Fruit fly (Drosophila melanogaster) whole organism, wandering third instar larva: Measurements from ENCODE around the gene CG18858.

ENCODE experiments used
- Abd-B ChIP-seq: fragments of >200 bp; optimal IDR thresholded peaks from 2 replicates; lab custom pipeline; 2017; ENCODE audit warnings: missing biosample characterization, missing genetic modification characterization
- CG32264 ChIP-seq: fragments of 200-800 bp; sonication (Bioruptor generic); optimal IDR thresholded peaks from 2 replicates; lab custom pipeline; 2016; ENCODE audit warnings: missing biosample characterization, missing genetic modification characterization
- CG9705 ChIP-seq: fragments of 200-800 bp; sonication (Bioruptor generic); optimal IDR thresholded peaks from 2 replicates; lab custom pipeline; 2018; ENCODE audit warnings: missing biosample characterization, mild to moderate bottlenecking, missing genetic modification characterization
- CrebA ChIP-seq: fragments of 200-800 bp; sonication (Bioruptor generic); optimal IDR thresholded peaks from 2 replicates; lab custom pipeline; 2016; ENCODE audit warnings: missing biosample characterization, mild to moderate bottlenecking, missing genetic modification characterization, borderline replicate concordance
- Dfd ChIP-seq: fragments of >200 bp; optimal IDR thresholded peaks from 2 replicates; lab custom pipeline; 2017; ENCODE audit warnings: missing biosample characterization, missing genetic modification characterization
- Dif ChIP-seq: fragments of 200-275, 200-300 bp; sonication (Bioruptor generic); optimal IDR thresholded peaks from 2 replicates; lab custom pipeline; 2018; ENCODE audit warnings: missing biosample characterization, missing genetic modification characterization; ENCODE audit not compliant: partially characterized antibody
- GATAd ChIP-seq: sonication (Bioruptor generic); optimal IDR thresholded peaks from 2 replicates; lab custom pipeline; 2016; ENCODE audit warnings: missing biosample characterization, missing genetic modification characterization
- HLH106 ChIP-seq: fragments of 200-800 bp; optimal IDR thresholded peaks from 3 replicates; lab custom pipeline; 2019; ENCODE audit warnings: missing biosample characterization, mild to moderate bottlenecking, missing genetic modification characterization, moderate library complexity
- Hnf4 ChIP-seq: fragments of 200-800 bp; sonication (Bioruptor generic); optimal IDR thresholded peaks from 2 replicates; lab custom pipeline; 2016; ENCODE audit warnings: missing biosample characterization, mild to moderate bottlenecking, missing genetic modification characterization
- Hr78 ChIP-seq: fragments of >200 bp; optimal IDR thresholded peaks from 2 replicates; lab custom pipeline; 2017; ENCODE audit warnings: missing biosample characterization, missing genetic modification characterization
- Hr83 ChIP-seq: fragments of 200-300 bp; sonication (Bioruptor generic); optimal IDR thresholded peaks from 2 replicates; lab custom pipeline; 2016; ENCODE audit warnings: missing biosample characterization, mild to moderate bottlenecking, missing genetic modification characterization, moderate library complexity; ENCODE audit not compliant: poor library complexity, severe bottlenecking
- Jra ChIP-seq: sonication (Bioruptor generic); optimal IDR thresholded peaks from 2 replicates; lab custom pipeline; 2016; ENCODE audit warnings: missing biosample characterization, missing genetic modification characterization
- Mio ChIP-seq: sonication (Bioruptor generic); optimal IDR thresholded peaks from 2 replicates; lab custom pipeline; 2016; ENCODE audit warnings: missing biosample characterization, missing genetic modification characterization
- Myc ChIP-seq: fragments of >200 bp; optimal IDR thresholded peaks from 2 replicates; lab custom pipeline; 2017
- N ChIP-seq: fragments of >200 bp; optimal IDR thresholded peaks from 2 replicates; lab custom pipeline; 2018; ENCODE audit warnings: missing biosample characterization, missing external identifiers, missing genetic modification characterization
- OdsH ChIP-seq: fragments of 200-800 bp; sonication (Bioruptor generic); optimal IDR thresholded peaks from 2 replicates; lab custom pipeline; 2016; ENCODE audit warnings: missing biosample characterization, mild to moderate bottlenecking, missing genetic modification characterization
- Rel ChIP-seq, 2 experiments: fragments of 200-800 bp; sonication (Bioruptor generic) in 1 of 2; optimal IDR thresholded peaks; 2 replicates in 1 of 2; 3 replicates in 1 of 2; lab custom pipeline; 2016 to 2019; ENCODE audit warnings: mild to moderate bottlenecking in 2 of 2, missing biosample characterization in 2 of 2, missing genetic modification characterization in 2 of 2, moderate library complexity in 1 of 2
- Sp1 ChIP-seq: fragments of 200-800 bp; sonication (Bioruptor generic); optimal IDR thresholded peaks from 3 replicates; lab custom pipeline; 2019; ENCODE audit warnings: missing biosample characterization, mild to moderate bottlenecking, missing genetic modification characterization, moderate library complexity
- Vsx2 ChIP-seq: fragments of 200-300, 225-300 bp; sonication (Bioruptor generic); optimal IDR thresholded peaks from 2 replicates; lab custom pipeline; 2018; ENCODE audit warnings: missing biosample characterization, missing genetic modification characterization; ENCODE audit not compliant: partially characterized antibody
- br ChIP-seq: fragments of 200-800 bp; sonication (Bioruptor generic); optimal IDR thresholded peaks from 2 replicates; lab custom pipeline; 2016; ENCODE audit warnings: missing biosample characterization, missing genetic modification characterization
- brk ChIP-seq: fragments of 200-800 bp; sonication (Bioruptor generic); optimal IDR thresholded peaks from 2 replicates; lab custom pipeline; 2016; ENCODE audit warnings: missing biosample characterization, mild to moderate bottlenecking, missing genetic modification characterization
- dl ChIP-seq, 2 experiments: fragments of 175-275, 200-275 bp in 1 of 2; fragments of 200-275 bp in 1 of 2; sonication (Bioruptor generic); optimal IDR thresholded peaks; lab custom pipeline; 2018; ENCODE audit warnings: mild to moderate bottlenecking in 2 of 2, missing biosample characterization in 2 of 2, missing genetic modification characterization in 2 of 2, moderate library complexity in 2 of 2; ENCODE audit not compliant: partially characterized antibody in 2 of 2, insufficient read depth in 1 of 2
- dmrt93B ChIP-seq: fragments of 200-800 bp; sonication (Bioruptor generic); optimal IDR thresholded peaks from 2 replicates; lab custom pipeline; 2018; ENCODE audit warnings: missing biosample characterization, mild to moderate bottlenecking, missing genetic modification characterization
- dsf ChIP-seq: sonication (Bioruptor generic); optimal IDR thresholded peaks from 2 replicates; lab custom pipeline; 2016; ENCODE audit warnings: missing biosample characterization, missing genetic modification characterization, borderline replicate concordance
- ey ChIP-seq: fragments of 200-800 bp; sonication (Bioruptor generic); optimal IDR thresholded peaks from 2 replicates; lab custom pipeline; 2016; ENCODE audit warnings: missing biosample characterization, missing genetic modification characterization
- foxo ChIP-seq, 2 experiments: fragments of 200-800 bp; sonication (Bioruptor generic); optimal IDR thresholded peaks; 2 replicates in 1 of 2; 3 replicates in 1 of 2; lab custom pipeline; 2016 to 2017; ENCODE audit warnings: missing biosample characterization in 2 of 2, missing genetic modification characterization in 2 of 2
- fru ChIP-seq: fragments of 200-800 bp; sonication (Bioruptor generic); optimal IDR thresholded peaks from 3 replicates; lab custom pipeline; 2016; ENCODE audit warnings: missing biosample characterization, mild to moderate bottlenecking, missing genetic modification characterization
- h ChIP-seq: fragments of 200-800 bp; sonication (Bioruptor generic); optimal IDR thresholded peaks from 3 replicates; lab custom pipeline; 2016; ENCODE audit warnings: missing biosample characterization, mild to moderate bottlenecking, missing genetic modification characterization
- jim ChIP-seq: fragments of 175-275, 200-325 bp; sonication (Bioruptor generic); optimal IDR thresholded peaks from 2 replicates; lab custom pipeline; 2016; ENCODE audit warnings: missing biosample characterization, mild to moderate bottlenecking, missing genetic modification characterization
- lola ChIP-seq: fragments of >200 bp; optimal IDR thresholded peaks from 2 replicates; lab custom pipeline; 2017; ENCODE audit warnings: missing biosample characterization, missing genetic modification characterization
- pan ChIP-seq: fragments of >200 bp; optimal IDR thresholded peaks from 2 replicates; lab custom pipeline; 2017
- psq ChIP-seq: fragments of 200-800 bp; sonication (Bioruptor generic); optimal IDR thresholded peaks from 3 replicates; lab custom pipeline; 2017; ENCODE audit warnings: missing biosample characterization, mild to moderate bottlenecking, missing genetic modification characterization, moderate library complexity
- rgr ChIP-seq: fragments of 200-800 bp; sonication (Bioruptor generic); optimal IDR thresholded peaks from 3 replicates; lab custom pipeline; 2016; ENCODE audit warnings: missing biosample characterization, mild to moderate bottlenecking, missing genetic modification characterization
- sage ChIP-seq: fragments of 200-800 bp; sonication (Bioruptor generic); optimal IDR thresholded peaks from 2 replicates; lab custom pipeline; 2016; ENCODE audit warnings: missing biosample characterization, mild to moderate bottlenecking, missing genetic modification characterization
- sv ChIP-seq: fragments of 200-800 bp; sonication (Bioruptor generic); optimal IDR thresholded peaks from 3 replicates; lab custom pipeline; 2016; ENCODE audit warnings: missing biosample characterization, missing genetic modification characterization
- tai ChIP-seq: sonication (Bioruptor generic); optimal IDR thresholded peaks from 2 replicates; lab custom pipeline; 2016; ENCODE audit warnings: missing biosample characterization, missing genetic modification characterization
- usp ChIP-seq: fragments of >200 bp; optimal IDR thresholded peaks from 2 replicates; lab custom pipeline; 2017; ENCODE audit warnings: missing biosample characterization, missing genetic modification characterization
- woc ChIP-seq: sonication (Bioruptor generic); optimal IDR thresholded peaks from 2 replicates; lab custom pipeline; 2016; ENCODE audit warnings: missing biosample characterization, mild to moderate bottlenecking, missing genetic modification characterization

The CG18858 gene

DNA sequence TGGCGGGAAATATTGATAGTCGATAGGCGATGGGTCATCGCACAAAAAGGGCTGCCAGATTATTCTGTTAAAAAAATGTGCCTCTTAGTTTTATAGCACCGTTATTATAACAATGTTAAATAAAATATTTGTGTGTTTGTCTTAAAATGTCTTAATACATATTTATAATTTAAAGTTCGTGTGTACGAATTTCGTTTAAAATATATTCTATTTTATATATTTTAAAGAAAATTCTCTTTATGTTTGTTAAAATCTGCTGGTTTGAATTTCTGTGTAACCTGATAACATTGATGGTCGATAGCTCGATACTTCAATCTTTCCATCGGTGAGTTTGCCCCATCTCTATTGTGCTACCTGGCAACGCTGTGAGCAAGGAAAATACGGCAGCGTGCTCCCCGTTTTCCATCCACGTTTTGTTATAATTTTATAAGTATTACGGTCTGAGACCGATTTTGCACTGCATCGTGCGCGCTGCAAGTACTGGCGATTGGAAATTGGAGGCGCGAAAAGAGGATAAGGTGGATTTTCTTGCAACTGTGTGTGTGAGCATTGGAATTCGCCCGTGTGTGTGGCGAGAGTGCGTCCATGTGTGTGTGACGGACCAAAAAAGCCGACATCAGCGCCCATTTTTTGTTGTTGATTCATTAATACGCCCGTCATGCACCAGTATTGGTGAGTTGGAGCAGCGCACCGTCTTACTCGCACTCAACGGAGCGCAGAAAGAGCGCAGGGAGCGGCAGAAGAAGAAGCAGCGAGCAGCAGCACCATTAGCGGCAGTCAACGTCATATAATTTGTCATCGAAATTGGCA, 41.9 kb downstream of the CG18858 start, which contains the start of the genes CG10949 and Arpc2:
TSS of gene CG10949 (minus strand) at position 165 of the 810 bp plus-strand sequence.
TSS of gene Arpc2 (plus strand) at position 304 of the 810 bp plus-strand sequence.
- TF ChIP-seq lola = no peak
- no peak for TF ChIP-seq Hr78 (GFP tag; lab: Kevin White, UChicago)
- no peak for TF ChIP-seq Mio (GFP tag; lab: Kevin White, UChicago)
- peak; percentile 80 for TF ChIP-seq Dif
- peak; percentile 13 for TF ChIP-seq h
- no peak for TF ChIP-seq jim (GFP tag; lab: Kevin White, UChicago)
- TF ChIP-seq dmrt93B (GFP tag; lab: Kevin White, UChicago) = peak; percentile 46
- peak; percentile 14 for TF ChIP-seq Sp1 (GFP tag; lab: Kevin White, UChicago)
- TF ChIP-seq psq (GFP tag; lab: Kevin White, UChicago) = peak; percentile 2
- no peak for TF ChIP-seq Dfd (GFP tag; lab: Kevin White, UChicago)
- TF ChIP-seq dl (GFP tag; optimal IDR thresholded peaks at IDR 0.05; lab: Kevin White, UChicago; ENCODE audit: insufficient read depth in 1 of 2, partially characterized antibody in 2 of 2) = peak; percentile 40 to 73
- TF ChIP-seq sv = no peak
- TF ChIP-seq dsf (GFP tag; lab: Kevin White, UChicago) = peak; percentile 38
- TF ChIP-seq usp (GFP tag; lab: Kevin White, UChicago) = no peak
- TF ChIP-seq Abd-B (GFP tag; lab: Kevin White, UChicago) = no peak
- TF ChIP-seq CG9705 (GFP tag; lab: Kevin White, UChicago) = peak; percentile 27
- no peak for TF ChIP-seq ey (GFP tag; lab: Kevin White, UChicago)
- no peak for TF ChIP-seq CG32264 (GFP tag; lab: Kevin White, UChicago)
- TF ChIP-seq sage (GFP tag; lab: Kevin White, UChicago) = no peak
- TF ChIP-seq HLH106 (tag; lab: Kevin White, UChicago) = peak; percentile 78
- TF ChIP-seq N (GFP tag; lab: Kevin White, UChicago) = peak; percentile 62
- peak in 1 of 2 experiments; percentile 55 for TF ChIP-seq foxo (GFP tag; optimal IDR thresholded peaks at IDR 0.05; lab: Kevin White, UChicago)
- no peak for TF ChIP-seq Jra (GFP tag; lab: Kevin White, UChicago)
- no peak for TF ChIP-seq Rel (GFP tag; optimal IDR thresholded peaks at IDR 0.05; lab: Kevin White, UChicago)
- peak; percentile 7 for TF ChIP-seq Rel (tag; optimal IDR thresholded peaks at IDR 0.05; lab: Kevin White, UChicago)
- peak; percentile 71 for TF ChIP-seq Hr83 (GFP tag; lab: Kevin White, UChicago)
- TF ChIP-seq pan = no peak
- TF ChIP-seq tai = no peak
- peak; percentile 34 for TF ChIP-seq Hnf4 (GFP tag; lab: Kevin White, UChicago)
- peak; percentile 11 for TF ChIP-seq br (GFP tag; lab: Kevin White, UChicago)
- TF ChIP-seq fru (GFP tag; lab: Kevin White, UChicago) = peak; percentile 12
- TF ChIP-seq CrebA (GFP tag; lab: Kevin White, UChicago) = no peak
- no peak for TF ChIP-seq Vsx2 (GFP tag; lab: Kevin White, UChicago)
- TF ChIP-seq GATAd (GFP tag; lab: Kevin White, UChicago) = no peak
- peak; percentile 4 for TF ChIP-seq OdsH (GFP tag; lab: Kevin White, UChicago)
- no peak for TF ChIP-seq brk (GFP tag; lab: Kevin White, UChicago)
- no peak for TF ChIP-seq woc (GFP tag; lab: Kevin White, UChicago)
- TF ChIP-seq rgr = no peak
- TF ChIP-seq Myc (lab: Kevin White, UChicago) = no peak

- no peak for TF ChIP-seq Hr78 (GFP tag; lab: Kevin White, UChicago)
- TF ChIP-seq foxo (GFP tag; optimal IDR thresholded peaks at IDR 0.05; lab: Kevin White, UChicago) = peak in 1 of 2 experiments; percentile 49
- TF ChIP-seq Sp1 (GFP tag; lab: Kevin White, UChicago) = no peak
- no peak for TF ChIP-seq sage (GFP tag; lab: Kevin White, UChicago)
- peak; percentile 40 for TF ChIP-seq h
- TF ChIP-seq Abd-B (GFP tag; lab: Kevin White, UChicago) = no peak
- no peak for TF ChIP-seq usp (GFP tag; lab: Kevin White, UChicago)
- peak; percentile 22 for TF ChIP-seq OdsH (GFP tag; lab: Kevin White, UChicago)
- TF ChIP-seq N (GFP tag; lab: Kevin White, UChicago) = no peak
- TF ChIP-seq Vsx2 (GFP tag; lab: Kevin White, UChicago) = no peak
- TF ChIP-seq tai = no peak
- peak; percentile 27 for TF ChIP-seq br (GFP tag; lab: Kevin White, UChicago)
- peak; percentile 26 for TF ChIP-seq Hr83 (GFP tag; lab: Kevin White, UChicago)
- TF ChIP-seq sv = peak; percentile 65
- peak; percentile 49 for TF ChIP-seq Hnf4 (GFP tag; lab: Kevin White, UChicago)
- TF ChIP-seq fru (GFP tag; lab: Kevin White, UChicago) = peak; percentile 35
- TF ChIP-seq Jra (GFP tag; lab: Kevin White, UChicago) = peak; percentile 9
- TF ChIP-seq HLH106 (tag; lab: Kevin White, UChicago) = no peak
- peak; percentile 62 for TF ChIP-seq rgr
- no peak for TF ChIP-seq Rel (GFP tag; optimal IDR thresholded peaks at IDR 0.05; lab: Kevin White, UChicago)
- TF ChIP-seq Rel (tag; optimal IDR thresholded peaks at IDR 0.05; lab: Kevin White, UChicago) = no peak
- no peak for TF ChIP-seq jim (GFP tag; lab: Kevin White, UChicago)
Observed at dm6 chr2L:20414750-20415211, 44.1 kb downstream of the CG18858 start, which contains the start of gene CG10947. CG10947 (minus strand) TSS chr2L:20414800.
